Worm (Caenorhabditis elegans) whole organism, L1 larva: ENCODE results near the gene nas-7.

Source experiments
- C16A3.4 ChIP-seq: fragments of 150-350 bp; optimal IDR thresholded peaks from 2 replicates; lab custom pipeline; 2014; ENCODE audit warnings: missing biosample characterization, missing genetic modification characterization
- C34B4.2 ChIP-seq: sonication (generic microtip); optimal IDR thresholded peaks from 2 replicates; lab custom pipeline; 2017; ENCODE audit warnings: mild to moderate bottlenecking, missing genetic modification characterization, missing compliant biosample characterization
- F16B12.6 ChIP-seq: fragments of 150-350 bp; optimal IDR thresholded peaks from 2 replicates; lab custom pipeline; 2014; ENCODE audit warnings: missing biosample characterization, missing genetic modification characterization
- aha-1 ChIP-seq: fragments of 150-350 bp; optimal IDR thresholded peaks from 2 replicates; lab custom pipeline; 2014; ENCODE audit warnings: missing biosample characterization, missing genetic modification characterization
- blmp-1 ChIP-seq: fragments of 150-350 bp; optimal IDR thresholded peaks from 2 replicates; lab custom pipeline; 2014; ENCODE audit warnings: missing biosample characterization, missing genetic modification characterization
- ceh-63 ChIP-seq: fragments of 200-800 bp; sonication (Bioruptor generic); optimal IDR thresholded peaks from 2 replicates; lab custom pipeline; 2018; ENCODE audit warnings: mild to moderate bottlenecking, missing genetic modification characterization, missing compliant biosample characterization
- ceh-82 ChIP-seq, 3 experiments: fragments of 150-350 bp in 1 of 3; sonication (generic microtip) in 2 of 3; optimal IDR thresholded peaks; 2 replicates each; lab custom pipeline; 2014 to 2017; ENCODE audit warnings: missing biosample characterization in 3 of 3, missing genetic modification characterization in 3 of 3
- ceh-90 ChIP-seq: sonication (generic microtip); optimal IDR thresholded peaks from 2 replicates; lab custom pipeline; 2016; ENCODE audit warnings: missing genetic modification characterization, missing compliant biosample characterization
- ces-1 ChIP-seq: fragments of 150-350 bp; optimal IDR thresholded peaks from 2 replicates; lab custom pipeline; 2014; ENCODE audit warnings: missing biosample characterization, missing genetic modification reagents, missing genetic modification characterization
- dpl-1 ChIP-seq, 3 experiments: fragments of 150-350 bp in 2 of 3; sonication (generic microtip) in 1 of 3; optimal IDR thresholded peaks; 2 replicates each; lab custom pipeline; 2014 to 2017; ENCODE audit warnings: missing biosample characterization in 3 of 3, missing genetic modification characterization in 3 of 3, missing genetic modification reagents in 3 of 3
- efl-1 ChIP-seq, 4 experiments: fragments of 150-350 bp; optimal IDR thresholded peaks in 3 of 4; peaks in 1 of 4; 1 replicate in 1 of 4; 2 replicates in 3 of 4; lab custom pipeline; 2014; ENCODE audit warnings: missing biosample characterization in 2 of 4, missing genetic modification characterization in 2 of 4, missing genetic modification reagents in 2 of 4
- fkh-10 ChIP-seq: sonication (generic microtip); optimal IDR thresholded peaks from 2 replicates; lab custom pipeline; 2017; ENCODE audit warnings: missing biosample characterization, missing genetic modification reagents, missing genetic modification characterization
- lin-14 ChIP-seq: fragments of 200-800 bp; sonication (Bioruptor generic); optimal IDR thresholded peaks from 2 replicates; lab custom pipeline; 2018; ENCODE audit warnings: mild to moderate bottlenecking, missing genetic modification characterization, moderate library complexity, missing compliant biosample characterization
- lin-35 ChIP-seq, 2 experiments: fragments of 150-350 bp; optimal IDR thresholded peaks; 2 replicates each; lab custom pipeline; 2014; ENCODE audit warnings: missing biosample characterization in 2 of 2, missing genetic modification characterization in 2 of 2, missing genetic modification reagents in 2 of 2
- lir-3 ChIP-seq: sonication (generic microtip); optimal IDR thresholded peaks from 2 replicates; lab custom pipeline; 2016; ENCODE audit warnings: mild to moderate bottlenecking, missing genetic modification characterization, moderate library complexity, missing compliant biosample characterization; ENCODE audit not compliant: poor library complexity
- lsy-2 ChIP-seq, 2 experiments: fragments of 150-350 bp; optimal IDR thresholded peaks; 2 replicates each; lab custom pipeline; 2014; ENCODE audit warnings: missing biosample characterization in 2 of 2, missing genetic modification characterization in 2 of 2
- mab-9 ChIP-seq: fragments of 200-800 bp; sonication (Bioruptor generic); IDR thresholded peaks from 2 replicates; pipeline ENCODE4 v1.3.6; 2022; ENCODE audit warnings: missing genetic modification reagents, missing genetic modification characterization, missing compliant biosample characterization
- mdl-1 ChIP-seq, 2 experiments: fragments of 150-350 bp; optimal IDR thresholded peaks; 2 replicates each; lab custom pipeline; 2014 to 2017; ENCODE audit warnings: missing biosample characterization in 2 of 2, missing genetic modification characterization in 2 of 2, inconsistent platforms in 1 of 2
- nhr-11 ChIP-seq: fragments of 150-350 bp; optimal IDR thresholded peaks from 2 replicates; lab custom pipeline; 2014; ENCODE audit warnings: missing biosample characterization, missing genetic modification characterization
- nhr-12 ChIP-seq: sonication (generic microtip); optimal IDR thresholded peaks from 2 replicates; lab custom pipeline; 2017; ENCODE audit warnings: missing biosample characterization, missing genetic modification characterization
- nhr-20 ChIP-seq: sonication (generic microtip); optimal IDR thresholded peaks from 2 replicates; lab custom pipeline; 2016; ENCODE audit warnings: mild to moderate bottlenecking, missing genetic modification characterization, missing compliant biosample characterization
- nhr-237 ChIP-seq: fragments of 150-350 bp; optimal IDR thresholded peaks from 2 replicates; lab custom pipeline; 2014; ENCODE audit warnings: missing biosample characterization, missing genetic modification characterization
- nhr-47 ChIP-seq: sonication (generic microtip); optimal IDR thresholded peaks from 2 replicates; lab custom pipeline; 2016; ENCODE audit warnings: mild to moderate bottlenecking, missing genetic modification characterization, moderate library complexity, missing compliant biosample characterization
- nhr-71 ChIP-seq: sonication (generic microtip); optimal IDR thresholded peaks from 2 replicates; lab custom pipeline; 2016; ENCODE audit warnings: mild to moderate bottlenecking, missing genetic modification characterization, moderate library complexity, missing compliant biosample characterization
- nhr-85 ChIP-seq: sonication (generic microtip); peaks from one replicate; lab custom pipeline; 2016; ENCODE audit warnings: missing genetic modification characterization, inconsistent platforms, missing compliant biosample characterization
- nhr-90 ChIP-seq: sonication (generic microtip); optimal IDR thresholded peaks from 2 replicates; lab custom pipeline; 2016; ENCODE audit warnings: mild to moderate bottlenecking, missing genetic modification characterization, missing compliant biosample characterization; ENCODE audit not compliant: poor library complexity
- pag-3 ChIP-seq: sonication (generic microtip); optimal IDR thresholded peaks from 2 replicates; lab custom pipeline; 2017; ENCODE audit warnings: missing genetic modification characterization, mild to moderate bottlenecking, missing compliant biosample characterization, antibody characterized with exemption, borderline replicate concordance; ENCODE audit not compliant: insufficient read depth
- rnt-1 ChIP-seq: sonication (generic microtip); optimal IDR thresholded peaks from 2 replicates; lab custom pipeline; 2016; ENCODE audit warnings: mild to moderate bottlenecking, missing genetic modification characterization, moderate library complexity, missing compliant biosample characterization
- skn-1 ChIP-seq: fragments of 150-350 bp; optimal IDR thresholded peaks from 2 replicates; lab custom pipeline; 2014; ENCODE audit warnings: missing biosample characterization, missing genetic modification characterization
- snpc-4 ChIP-seq: fragments of 150-350 bp; optimal IDR thresholded peaks from 2 replicates; lab custom pipeline; 2014; ENCODE audit warnings: missing biosample characterization, missing genetic modification characterization
- snu-23 ChIP-seq: sonication (generic microtip); optimal IDR thresholded peaks from 2 replicates; lab custom pipeline; 2016; ENCODE audit warnings: missing genetic modification characterization, missing compliant biosample characterization
- sup-37 ChIP-seq: fragments of 200-800 bp; sonication (Bioruptor generic); optimal IDR thresholded peaks from 2 replicates; lab custom pipeline; 2018; ENCODE audit warnings: mild to moderate bottlenecking, missing genetic modification characterization, missing compliant biosample characterization
- swsn-7 ChIP-seq: sonication (generic microtip); optimal IDR thresholded peaks from 2 replicates; lab custom pipeline; 2016; ENCODE audit warnings: missing genetic modification characterization, missing compliant biosample characterization
- unc-130 ChIP-seq: fragments of 150-350 bp; optimal IDR thresholded peaks from 2 replicates; lab custom pipeline; 2017; ENCODE audit warnings: missing biosample characterization, missing genetic modification characterization, inconsistent platforms
- unc-30 ChIP-seq: sonication (generic microtip); optimal IDR thresholded peaks from 2 replicates; lab custom pipeline; 2017; ENCODE audit warnings: missing biosample characterization, missing genetic modification characterization
- unc-86 ChIP-seq: sonication (generic microtip); optimal IDR thresholded peaks from 2 replicates; lab custom pipeline; 2016; ENCODE audit warnings: missing genetic modification characterization, missing compliant biosample characterization
- vab-15 ChIP-seq: sonication (generic microtip); optimal IDR thresholded peaks from 2 replicates; lab custom pipeline; 2017; ENCODE audit warnings: missing genotype, mild to moderate bottlenecking, missing genetic modification characterization, missing compliant biosample characterization
- xbp-1 ChIP-seq: sonication (generic microtip); optimal IDR thresholded peaks from 2 replicates; lab custom pipeline; 2016; ENCODE audit warnings: missing genetic modification characterization, missing compliant biosample characterization
- zag-1 ChIP-seq: fragments of 150-350 bp; optimal IDR thresholded peaks from 2 replicates; lab custom pipeline; 2014; ENCODE audit warnings: missing biosample characterization, missing genetic modification characterization
- zip-4 ChIP-seq: fragments of 200-800 bp; sonication (Bioruptor generic); optimal IDR thresholded peaks from 2 replicates; lab custom pipeline; 2018; ENCODE audit warnings: mild to moderate bottlenecking, missing genetic modification characterization, moderate library complexity, missing compliant biosample characterization
- ztf-11 ChIP-seq, 2 experiments: sonication (generic microtip); optimal IDR thresholded peaks; 2 replicates each; lab custom pipeline; 2016 to 2017; ENCODE audit warnings: missing genetic modification characterization in 2 of 2, missing biosample characterization in 1 of 2, missing compliant biosample characterization in 1 of 2

Gene nas-7

DNA sequence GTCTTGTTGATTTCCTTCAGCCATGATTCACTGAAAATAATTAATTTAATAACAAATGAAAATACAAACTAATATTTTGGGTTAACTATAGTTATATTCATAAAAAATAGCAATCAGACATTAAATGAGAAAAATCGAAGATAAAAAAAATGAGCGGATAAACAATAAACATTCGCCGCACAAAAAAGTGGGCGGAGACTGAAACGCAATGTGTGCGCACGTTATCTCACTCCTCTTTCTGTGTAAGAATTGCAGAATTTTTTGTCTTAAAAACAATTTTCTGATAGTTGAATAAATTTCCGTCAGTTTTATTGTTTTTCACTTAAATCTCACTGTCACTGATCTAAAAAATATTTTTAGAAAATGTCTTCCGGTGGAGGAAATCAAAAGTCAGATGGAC, 28.4 kb downstream of the nas-7 start, which contains the start of the genes mtch-1 and rpb-4:
Gene mtch-1 (minus strand): TSS at position 24 of the 400 bp plus-strand sequence.
Gene rpb-4 (plus strand): TSS at position 353 of the 400 bp plus-strand sequence.
- peak; percentile 1 for TF ChIP-seq unc-130 (tag; lab: Kevin White, UChicago)
- TF ChIP-seq C34B4.2 (tag; lab: Kevin White, UChicago): no peak
- TF ChIP-seq nhr-90 (tag; lab: Kevin White, UChicago): no peak
- TF ChIP-seq ceh-90 (tag; lab: Kevin White, UChicago): no peak
- TF ChIP-seq rnt-1: peak; percentile 22
- TF ChIP-seq mdl-1 (tag; optimal IDR thresholded peaks at IDR 0.05; lab: Kevin White, UChicago): peak in 1 of 2 experiments; percentile 10
- TF ChIP-seq zip-4 (GFP tag; lab: Kevin White, UChicago): no peak
- TF ChIP-seq dpl-1 (GFP tag; optimal IDR thresholded peaks at IDR 0.05; lab: Kevin White, UChicago): peak in 2 of 3 experiments; percentile 41 to 50
- TF ChIP-seq fkh-10: no peak
- TF ChIP-seq snpc-4 (tag; lab: Kevin White, UChicago): peak; percentile 4
- TF ChIP-seq ceh-82 (tag; optimal IDR thresholded peaks at IDR 0.05; lab: Kevin White, UChicago): peak in 1 of 3 experiments; percentile 2
- TF ChIP-seq ztf-11 (tag; optimal IDR thresholded peaks at IDR 0.05; lab: Kevin White, UChicago): no peak
- peak; percentile 1 for TF ChIP-seq swsn-7 (tag; lab: Kevin White, UChicago)
- TF ChIP-seq nhr-71 (tag; lab: Kevin White, UChicago): peak; percentile 33
- peak; percentile 23 for TF ChIP-seq nhr-20 (tag; lab: Kevin White, UChicago)
- TF ChIP-seq lin-14 (GFP tag; lab: Kevin White, UChicago): peak; percentile 35
- TF ChIP-seq unc-86 (tag; lab: Kevin White, UChicago): no peak
- no peak for TF ChIP-seq nhr-85 (tag; lab: Kevin White, UChicago)
- peak; percentile 29 for TF ChIP-seq xbp-1 (tag; lab: Kevin White, UChicago)
- peak; percentile 43 for TF ChIP-seq snu-23 (GFP tag; lab: Kevin White, UChicago)
- peak; percentile 20 to 66 for TF ChIP-seq lsy-2 (tag; optimal IDR thresholded peaks at IDR 0.05; lab: Kevin White, UChicago)
- peak; percentile 54 for TF ChIP-seq lir-3 (tag; lab: Kevin White, UChicago)
- no peak for TF ChIP-seq unc-30 (tag; lab: Kevin White, UChicago)
- TF ChIP-seq nhr-47: peak; percentile 10
- TF ChIP-seq ceh-63 (GFP tag; lab: Kevin White, UChicago): no peak
- TF ChIP-seq blmp-1: peak; percentile 31
- peak; percentile 50 for TF ChIP-seq skn-1 (tag; lab: Kevin White, UChicago)
- TF ChIP-seq F16B12.6 (tag; lab: Kevin White, UChicago): peak; percentile 23
- TF ChIP-seq vab-15 (tag; lab: Kevin White, UChicago): no peak
- no peak for TF ChIP-seq mab-9 (GFP tag; lab: Robert Waterston, UW)
- no peak for TF ChIP-seq zag-1 (tag; lab: Kevin White, UChicago)
- peak; percentile 58 for TF ChIP-seq C16A3.4 (tag; lab: Kevin White, UChicago)
- TF ChIP-seq sup-37 (GFP tag; lab: Kevin White, UChicago): no peak
- TF ChIP-seq efl-1 (optimal IDR thresholded peaks at IDR 0.05; lab: Kevin White, UChicago): peak; percentile 30 to 39
- TF ChIP-seq efl-1 (GFP tag; optimal IDR thresholded peaks at IDR 0.05 in 1 of 2; lab: Kevin White, UChicago): peak; percentile 12 to 14
- no peak for TF ChIP-seq pag-3 (tag; lab: Kevin White, UChicago)
- no peak for TF ChIP-seq nhr-12 (tag; lab: Kevin White, UChicago)
- TF ChIP-seq ces-1 (GFP tag; lab: Kevin White, UChicago): no peak
- TF ChIP-seq lin-35 (GFP tag; optimal IDR thresholded peaks at IDR 0.05; lab: Kevin White, UChicago): peak in 1 of 2 experiments; percentile 25
- no peak for TF ChIP-seq nhr-11 (tag; lab: Kevin White, UChicago)
- no peak for TF ChIP-seq nhr-237
- TF ChIP-seq aha-1 (tag; lab: Kevin White, UChicago): no peak
